Fruit fly (Drosophila melanogaster) whole organism, wandering third instar larva: ENCODE measurements around the gene CG3436.

Experiments
- CG32264 ChIP-seq: fragments of 200-800 bp; sonication (Bioruptor generic); optimal IDR thresholded peaks from 2 replicates; lab custom pipeline; 2016; ENCODE audit warnings: missing biosample characterization, missing genetic modification characterization
- HLH106 ChIP-seq: fragments of 200-800 bp; optimal IDR thresholded peaks from 3 replicates; lab custom pipeline; 2019; ENCODE audit warnings: missing biosample characterization, mild to moderate bottlenecking, missing genetic modification characterization, moderate library complexity
- Hr78 ChIP-seq: fragments of >200 bp; optimal IDR thresholded peaks from 2 replicates; lab custom pipeline; 2017; ENCODE audit warnings: missing biosample characterization, missing genetic modification characterization
- Jra ChIP-seq: sonication (Bioruptor generic); optimal IDR thresholded peaks from 2 replicates; lab custom pipeline; 2016; ENCODE audit warnings: missing biosample characterization, missing genetic modification characterization
- Sp1 ChIP-seq: fragments of 200-800 bp; sonication (Bioruptor generic); optimal IDR thresholded peaks from 3 replicates; lab custom pipeline; 2019; ENCODE audit warnings: missing biosample characterization, mild to moderate bottlenecking, missing genetic modification characterization, moderate library complexity
- Vsx2 ChIP-seq: fragments of 200-300, 225-300 bp; sonication (Bioruptor generic); optimal IDR thresholded peaks from 2 replicates; lab custom pipeline; 2018; ENCODE audit warnings: missing biosample characterization, missing genetic modification characterization; ENCODE audit not compliant: partially characterized antibody
- br ChIP-seq: fragments of 200-800 bp; sonication (Bioruptor generic); optimal IDR thresholded peaks from 2 replicates; lab custom pipeline; 2016; ENCODE audit warnings: missing biosample characterization, missing genetic modification characterization
- brk ChIP-seq: fragments of 200-800 bp; sonication (Bioruptor generic); optimal IDR thresholded peaks from 2 replicates; lab custom pipeline; 2016; ENCODE audit warnings: missing biosample characterization, mild to moderate bottlenecking, missing genetic modification characterization
- dmrt93B ChIP-seq: fragments of 200-800 bp; sonication (Bioruptor generic); optimal IDR thresholded peaks from 2 replicates; lab custom pipeline; 2018; ENCODE audit warnings: missing biosample characterization, mild to moderate bottlenecking, missing genetic modification characterization
- h ChIP-seq: fragments of 200-800 bp; sonication (Bioruptor generic); optimal IDR thresholded peaks from 3 replicates; lab custom pipeline; 2016; ENCODE audit warnings: missing biosample characterization, mild to moderate bottlenecking, missing genetic modification characterization
- psq ChIP-seq: fragments of 200-800 bp; sonication (Bioruptor generic); optimal IDR thresholded peaks from 3 replicates; lab custom pipeline; 2017; ENCODE audit warnings: missing biosample characterization, mild to moderate bottlenecking, missing genetic modification characterization, moderate library complexity
- sv ChIP-seq: fragments of 200-800 bp; sonication (Bioruptor generic); optimal IDR thresholded peaks from 3 replicates; lab custom pipeline; 2016; ENCODE audit warnings: missing biosample characterization, missing genetic modification characterization
- usp ChIP-seq: fragments of >200 bp; optimal IDR thresholded peaks from 2 replicates; lab custom pipeline; 2017; ENCODE audit warnings: missing biosample characterization, missing genetic modification characterization
- woc ChIP-seq: sonication (Bioruptor generic); optimal IDR thresholded peaks from 2 replicates; lab custom pipeline; 2016; ENCODE audit warnings: missing biosample characterization, mild to moderate bottlenecking, missing genetic modification characterization

- TF ChIP-seq psq (no peak), dmrt93B (GFP tag; lab: Kevin White, UChicago) (no peak), brk (GFP tag; lab: Kevin White, UChicago) (no peak), usp (GFP tag; lab: Kevin White, UChicago) (no peak), sv (GFP tag; lab: Kevin White, UChicago) (no peak), Hr78 (GFP tag; lab: Kevin White, UChicago) (no peak), Sp1 (GFP tag; lab: Kevin White, UChicago) (no peak), Vsx2 (GFP tag; lab: Kevin White, UChicago) (no peak), br (GFP tag; lab: Kevin White, UChicago) (no peak), HLH106 (no peak), h (GFP tag; lab: Kevin White, UChicago) (peak; percentile 3), woc (GFP tag; lab: Kevin White, UChicago) (no peak), CG32264 (no peak), Jra (GFP tag; lab: Kevin White, UChicago) (no peak)
These were observed at the start of gene CG3436 for dm6 chr2L:155994-156393.
